Fruit fly (Drosophila melanogaster) S2 (cell line): ENCODE data around the gene CG10584.

ENCODE experiments used
- CG8478 ChIP-seq: fragments of >200 bp; optimal IDR thresholded peaks from 2 replicates; lab custom pipeline; 2018
- CTCF ChIP-seq, 2 experiments: fragments of >200 bp; optimal IDR thresholded peaks; 2 replicates each; lab custom pipeline; 2018

DNA sequence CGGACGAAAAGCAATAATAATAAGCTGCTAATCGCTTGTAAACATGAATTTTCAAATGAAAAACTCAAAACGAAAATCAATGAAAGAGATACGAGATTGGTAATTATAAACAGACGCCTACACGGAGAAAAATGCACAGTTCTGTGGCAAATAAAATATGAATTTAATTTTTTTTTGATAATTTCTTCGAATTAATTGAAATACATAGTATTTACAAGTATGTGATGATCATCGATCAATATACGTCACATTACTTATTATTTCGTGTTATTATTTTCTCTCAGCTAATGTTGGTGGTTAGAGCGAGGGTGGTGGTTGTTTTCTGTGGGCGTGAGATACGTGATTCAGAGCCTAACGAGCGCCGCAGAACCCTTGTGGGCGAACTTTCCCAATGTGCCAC lies 22.6 kb upstream of the CG10584 start:
- TF ChIP-seq CG8478 (lab: Kevin White, UChicago) (no peak), CTCF (optimal IDR thresholded peaks at IDR 0.05; lab: Kevin White, UChicago) (no peak)
